Worm (Caenorhabditis elegans) whole organism, L2 larva: ENCODE results near the gene C35A5.4.

Experiments
- ZK546.5 ChIP-seq: sonication (generic microtip); optimal IDR thresholded peaks from 2 replicates; lab custom pipeline; 2017; ENCODE audit warnings: missing biosample characterization, missing genetic modification characterization
- ama-1 ChIP-seq: fragments of 150-350 bp; optimal IDR thresholded peaks from 2 replicates; lab custom pipeline; 2018; ENCODE audit warnings: inconsistent platforms
- elt-1 ChIP-seq: fragments of 150-350 bp; optimal IDR thresholded peaks from 2 replicates; lab custom pipeline; 2014; ENCODE audit warnings: missing biosample characterization, missing genetic modification characterization
- elt-3 ChIP-seq: sonication (generic microtip); optimal IDR thresholded peaks from 2 replicates; lab custom pipeline; 2017; ENCODE audit warnings: missing biosample characterization, missing genetic modification characterization
- lin-11 ChIP-seq: fragments of 150-350 bp; sonication (generic microtip); optimal IDR thresholded peaks from 2 replicates; lab custom pipeline; 2014; ENCODE audit warnings: missing biosample characterization, missing genetic modification characterization, inconsistent platforms, mixed read lengths
- lin-13 ChIP-seq: fragments of 150-350 bp; optimal IDR thresholded peaks from 2 replicates; lab custom pipeline; 2014; ENCODE audit warnings: missing biosample characterization, missing genetic modification reagents, missing genetic modification characterization
- lsy-2 ChIP-seq, 2 experiments: fragments of 150-350 bp in 1 of 2; sonication (generic microtip) in 1 of 2; optimal IDR thresholded peaks; 2 replicates each; lab custom pipeline; 2014 to 2017; ENCODE audit warnings: missing biosample characterization in 2 of 2, missing genetic modification characterization in 2 of 2
- nhr-12 ChIP-seq: fragments of 150-350 bp; optimal IDR thresholded peaks from 2 replicates; lab custom pipeline; 2014; ENCODE audit warnings: missing biosample characterization, missing genetic modification characterization
- nhr-23 ChIP-seq: fragments of 150-350 bp; optimal IDR thresholded peaks from 2 replicates; lab custom pipeline; 2014; ENCODE audit warnings: missing biosample characterization, missing genetic modification reagents, missing genetic modification characterization
- nhr-77 ChIP-seq: fragments of 150-350 bp; optimal IDR thresholded peaks from 2 replicates; lab custom pipeline; 2014; ENCODE audit warnings: missing biosample characterization, missing genetic modification characterization
- sem-4 ChIP-seq: fragments of 150-350 bp; optimal IDR thresholded peaks from 2 replicates; lab custom pipeline; 2014; ENCODE audit warnings: missing biosample characterization, missing genetic modification reagents, missing genetic modification characterization
- sma-9 ChIP-seq, 2 experiments: fragments of 150-350 bp in 1 of 2; sonication (generic microtip) in 1 of 2; optimal IDR thresholded peaks; 2 replicates each; lab custom pipeline; 2014 to 2016; ENCODE audit warnings: missing genetic modification characterization in 2 of 2, mild to moderate bottlenecking in 1 of 2, missing biosample characterization in 1 of 2, missing compliant biosample characterization in 1 of 2, missing genetic modification reagents in 1 of 2, moderate library complexity in 1 of 2
- unc-62 ChIP-seq: fragments of 150-350 bp; optimal IDR thresholded peaks from 2 replicates; lab custom pipeline; 2014; ENCODE audit warnings: missing biosample characterization, missing genetic modification reagents, missing genetic modification characterization

- TF ChIP-seq ZK546.5 (tag; lab: Kevin White, UChicago) (no peak), nhr-77 (tag; lab: Kevin White, UChicago) (no peak), elt-1 (tag; lab: Kevin White, UChicago) (no peak), nhr-12 (no peak), sem-4 (tag; lab: Kevin White, UChicago) (no peak), elt-3 (tag; lab: Kevin White, UChicago) (no peak), sma-9 (GFP tag; optimal IDR thresholded peaks at IDR 0.05; lab: Kevin White, UChicago) (no peak), sma-9 (tag; optimal IDR thresholded peaks at IDR 0.05; lab: Kevin White, UChicago) (no peak), lin-13 (GFP tag; lab: Kevin White, UChicago) (peak; percentile 28), nhr-23 (tag; lab: Kevin White, UChicago) (no peak), ama-1 (lab: Kevin White, UChicago) (peak; percentile 62), unc-62 (GFP tag; lab: Kevin White, UChicago) (no peak), lsy-2 (tag; optimal IDR thresholded peaks at IDR 0.05; lab: Kevin White, UChicago) (peak in 1 of 2 experiments; percentile 10), lin-11 (tag; lab: Kevin White, UChicago) (no peak)
Measured at ce11 chrV:10535325-10535724, 38.5 kb downstream of the C35A5.4 start.
